Worm (Caenorhabditis elegans): ENCODE data around the gene Y54F10BM.20.
A peak's percentile ranks its signal among the peaks of the same experiment; 100 is the strongest.

The Y54F10BM.20 gene

DNA sequence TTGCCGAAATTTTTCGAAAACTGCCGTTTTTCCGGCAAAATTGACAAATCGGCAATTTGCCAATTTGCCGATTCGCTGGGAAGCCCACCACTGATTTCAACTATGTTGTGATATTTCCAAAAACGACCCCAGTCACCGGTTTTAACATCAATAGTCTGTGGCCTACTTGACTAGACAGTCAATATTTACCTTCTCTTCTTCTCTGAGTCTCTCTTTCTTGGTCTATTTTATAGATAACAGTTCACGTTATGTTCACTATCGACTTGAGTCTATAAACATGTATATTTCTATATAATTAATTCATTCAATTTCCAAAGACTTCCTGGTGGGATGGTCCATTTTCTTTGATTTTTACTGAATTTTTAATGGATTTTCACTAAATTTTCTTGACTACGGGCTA, 13.3 kb upstream of the Y54F10BM.20 start:
- TF ChIP-seq nhr-80 (tag; optimal IDR thresholded peaks at IDR 0.05), result peak; percentile 30
- no peak for TF ChIP-seq snpc-1.1 (tag; optimal IDR thresholded peaks at IDR 0.05; ENCODE audit: insufficient read depth)
- no peak for TF ChIP-seq B0336.3 (GFP tag; IDR thresholded peaks at IDR 0.05)
- no peak for TF ChIP-seq lir-1 (GFP tag; conservative IDR thresholded peaks at IDR 0.05)
- no peak for TF ChIP-seq ztf-3 (GFP tag; optimal IDR thresholded peaks at IDR 0.05)

DNA sequence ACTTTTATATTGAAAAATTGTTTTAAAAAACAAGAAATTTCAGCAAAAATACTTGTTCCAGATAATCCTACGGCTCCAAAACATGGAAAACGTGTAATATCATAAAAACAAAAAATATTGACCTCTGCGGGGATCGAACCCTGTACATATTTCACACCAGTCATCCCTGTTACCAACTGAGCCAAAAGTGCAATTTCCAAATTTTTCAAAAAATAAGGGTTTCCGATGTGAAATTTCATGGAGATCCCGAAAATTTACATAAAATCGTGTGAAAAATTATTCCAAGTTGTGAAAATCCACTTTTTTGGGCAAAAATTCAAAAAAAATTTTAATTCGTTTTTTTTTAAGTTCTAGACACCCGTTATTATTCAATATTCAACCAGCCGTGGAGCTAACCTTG, 3.9 kb upstream of the Y54F10BM.20 start:
- peak; percentile 32 for TF ChIP-seq rpc-1 (optimal IDR thresholded peaks at IDR 0.05)
- TF ChIP-seq rpc-1 (tag; optimal IDR thresholded peaks at IDR 0.05), result peak; percentile 73
- peak; percentile 43 for TF ChIP-seq B0261.1 (tag; optimal IDR thresholded peaks at IDR 0.05)
- peak; percentile 85 for TF ChIP-seq tbp1 (GFP tag; optimal IDR thresholded peaks at IDR 0.05)
- no peak for TF ChIP-seq atf-7 (tag; optimal IDR thresholded peaks at IDR 0.05)
- peak; percentile 47 for TF ChIP-seq die-1 (tag; optimal IDR thresholded peaks at IDR 0.05)
- 0 out of 2 replicates have a peak, but pooled peaks have one; percentile 41 for TF ChIP-seq lin-26 (GFP tag; IDR thresholded peaks at IDR 0.05)
- TF ChIP-seq D2030.7 (GFP tag; IDR thresholded peaks at IDR 0.05), result peak; percentile 25; the same call in 1 of the 2 replicates
- no peak for TF ChIP-seq let-607 (tag; optimal IDR thresholded peaks at IDR 0.05)

- TF ChIP-seq xnd-1 (tag; optimal IDR thresholded peaks at IDR 0.05) (no peak), egl-18 (GFP tag; IDR thresholded peaks at IDR 0.05) (no peak), tbp1 (GFP tag; optimal IDR thresholded peaks at IDR 0.05) (no peak), ztf-25 (GFP tag; IDR thresholded peaks at IDR 0.05) (no peak), ceh-27 (GFP tag; optimal IDR thresholded peaks at IDR 0.05) (peak; percentile 8), aptf-3 (GFP tag; IDR thresholded peaks at IDR 0.05) (no peak), lin-26 (GFP tag; IDR thresholded peaks at IDR 0.05) (peak; percentile 58; the same call in 1 of the 2 replicates), pbrm-1 (GFP tag; IDR thresholded peaks at IDR 0.05) (no peak), hmg-1.2 (GFP tag; IDR thresholded peaks at IDR 0.05) (peak; percentile 74; the same call in 1 of the 2 replicates), mcd-1 (GFP tag; IDR thresholded peaks at IDR 0.05) (peak; percentile 18; the same call in 1 of the 2 replicates), madf-6 (GFP tag; IDR thresholded peaks at IDR 0.05) (peak; percentile 10; the same call in 1 of the 2 replicates), T26A5.8 (tag; optimal IDR thresholded peaks at IDR 0.05) (no peak), Y53G8AR.9 (GFP tag; conservative IDR thresholded peaks at IDR 0.05) (no peak), snpc-1.3 (tag; optimal IDR thresholded peaks at IDR 0.05; ENCODE audit: insufficient read depth) (no peak), rpc-1 (optimal IDR thresholded peaks at IDR 0.05) (no peak), rpc-1 (tag; optimal IDR thresholded peaks at IDR 0.05) (no peak), aptf-2 (GFP tag; conservative IDR thresholded peaks at IDR 0.05) (peak; percentile 89), lin-35 (GFP tag; optimal IDR thresholded peaks at IDR 0.05) (no peak), mes-4 (tag; optimal IDR thresholded peaks at IDR 0.05) (no peak), hlh-26 (GFP tag; conservative IDR thresholded peaks at IDR 0.05) (no peak), hlh-12 (tag; optimal IDR thresholded peaks at IDR 0.05) (no peak)
Observed at ce11 chrIII:2304867-2305266, 3.2 kb upstream of the Y54F10BM.20 start, which contains the start of gene Y54F10BM.9. TSS of gene Y54F10BM.9 (minus strand) at chrIII:2304927.

DNA sequence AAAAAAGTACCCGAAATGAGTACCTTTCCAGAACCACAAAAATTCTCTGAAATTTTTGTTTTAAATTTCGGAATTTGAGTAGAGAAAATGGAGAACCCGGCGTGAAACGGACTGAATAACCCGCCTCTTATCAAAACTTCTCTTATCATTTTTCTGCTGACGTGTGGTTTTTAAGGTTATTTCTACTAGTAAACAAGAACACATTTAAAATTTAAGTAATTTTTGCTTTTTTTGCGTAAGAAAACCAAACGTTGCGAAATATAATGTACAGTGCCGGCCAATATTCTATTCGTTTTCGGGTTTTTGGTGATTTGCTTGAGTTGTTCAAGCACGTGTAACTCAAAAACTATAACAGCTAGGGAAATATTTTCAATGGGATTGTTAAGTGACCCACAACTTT, 2.9 kb downstream of the Y54F10BM.20 start:
- TF ChIP-seq cebp-1 (GFP tag; IDR thresholded peaks at IDR 0.05) (peak; percentile 52; the same call in 1 of the 2 replicates), cebp-1 (tag; optimal IDR thresholded peaks at IDR 0.05) (peak; percentile 60), dox-1 (GFP tag; IDR thresholded peaks at IDR 0.05) (no peak), let-607 (tag; optimal IDR thresholded peaks at IDR 0.05) (no peak), xnd-1 (tag; optimal IDR thresholded peaks at IDR 0.05) (no peak), madf-3 (GFP tag; IDR thresholded peaks at IDR 0.05) (no peak), pha-4 (tag; optimal IDR thresholded peaks at IDR 0.05) (no peak), ztf-18 (tag; optimal IDR thresholded peaks at IDR 0.05) (no peak), nfya-2 (GFP tag; IDR thresholded peaks at IDR 0.05) (no peak)
